Worm (Caenorhabditis elegans) whole organism, midembryonic: Measurements from ENCODE around the gene dnj-16.

Source experiments
- T22C8.4 ChIP-seq: fragments of 200-800 bp; sonication (Bioruptor generic); IDR thresholded peaks from 2 replicates; pipeline ENCODE4 v1.3.6; 2022; ENCODE audit warnings: missing genetic modification characterization, missing compliant biosample characterization
- cog-1 ChIP-seq: sonication (generic microtip); optimal IDR thresholded peaks from 2 replicates; lab custom pipeline; 2016; ENCODE audit warnings: missing genetic modification characterization, missing compliant biosample characterization
- flt-1 ChIP-seq: fragments of 200-800 bp; sonication (Bioruptor generic); IDR thresholded peaks from 2 replicates; pipeline ENCODE4 v1.3.6; 2022; ENCODE audit warnings: missing genetic modification characterization, missing compliant biosample characterization
- klf-2 ChIP-seq: fragments of 200-800 bp; sonication (Bioruptor generic); conservative IDR thresholded peaks from 2 replicates; pipeline ENCODE4 v1.3.6; 2022; ENCODE audit warnings: missing genetic modification reagents, missing genetic modification characterization, missing compliant biosample characterization
- ref-1 ChIP-seq: fragments of 200-800 bp; sonication (Bioruptor generic); conservative IDR thresholded peaks from 2 replicates; pipeline ENCODE4 v1.3.6; 2022; ENCODE audit warnings: missing genetic modification reagents, missing genetic modification characterization, missing compliant biosample characterization
- ztf-29 ChIP-seq: fragments of 200-800 bp; sonication (Bioruptor generic); IDR thresholded peaks from 2 replicates; pipeline ENCODE4 v1.3.6; 2022; ENCODE audit warnings: missing genetic modification reagents, missing genetic modification characterization, missing compliant biosample characterization

DNA sequence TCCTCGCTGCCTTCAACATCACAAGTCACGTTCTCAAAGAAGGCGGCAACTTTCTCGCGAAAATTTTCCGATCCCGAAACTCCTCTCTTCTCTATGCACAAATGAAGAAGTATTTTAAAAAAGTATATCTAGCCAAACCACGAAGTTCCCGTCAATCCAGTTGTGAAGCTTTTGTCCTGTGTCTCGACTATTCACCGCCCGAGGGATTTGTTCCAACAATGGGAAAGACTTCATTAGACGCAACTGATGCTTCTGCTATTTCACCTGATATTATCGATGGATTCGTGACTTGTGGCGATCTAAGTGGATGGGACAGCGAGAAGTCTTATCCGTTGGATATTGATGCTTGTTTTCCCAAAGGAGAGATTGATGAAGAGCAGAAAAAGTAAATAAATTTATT lies 14.0 kb downstream of the dnj-16 start:
- no peak for TF ChIP-seq cog-1 (tag; lab: Kevin White, UChicago)
- no peak for TF ChIP-seq ref-1 (GFP tag; lab: Robert Waterston, UW)
- TF ChIP-seq flt-1 (GFP tag; lab: Robert Waterston, UW): no peak
- no peak for TF ChIP-seq T22C8.4
- no peak for TF ChIP-seq klf-2
- no peak for TF ChIP-seq ztf-29 (GFP tag; lab: Robert Waterston, UW)
